Worm (Caenorhabditis elegans) whole organism, early embryonic: Measurements from ENCODE around the gene sor-3.

Experiments used
- B0310.2 ChIP-seq: sonication (generic microtip); optimal IDR thresholded peaks from 2 replicates; lab custom pipeline; 2016; ENCODE audit warnings: mild to moderate bottlenecking, missing genetic modification characterization, missing compliant biosample characterization
- F13C5.2 ChIP-seq: sonication (generic microtip); optimal IDR thresholded peaks from 2 replicates; lab custom pipeline; 2017; ENCODE audit warnings: mild to moderate bottlenecking, missing genetic modification characterization, inconsistent platforms, missing compliant biosample characterization
- aly-1 ChIP-seq: sonication (generic microtip); optimal IDR thresholded peaks from 2 replicates; lab custom pipeline; 2016; ENCODE audit warnings: missing genetic modification characterization, missing compliant biosample characterization
- ama-1 ChIP-seq: fragments of 150-350 bp; optimal IDR thresholded peaks from 2 replicates; lab custom pipeline; 2014
- ceh-13 ChIP-seq: fragments of 200-800 bp; sonication (Bioruptor generic); optimal IDR thresholded peaks from 2 replicates; lab custom pipeline; 2018; ENCODE audit warnings: mild to moderate bottlenecking, missing genetic modification characterization, missing compliant biosample characterization
- ceh-36 ChIP-seq: sonication (generic microtip); optimal IDR thresholded peaks from 2 replicates; lab custom pipeline; 2016; ENCODE audit warnings: missing genetic modification characterization, inconsistent platforms, missing compliant biosample characterization
- ets-7 ChIP-seq: sonication (generic microtip); optimal IDR thresholded peaks from 2 replicates; lab custom pipeline; 2016; ENCODE audit warnings: missing genotype, missing genetic modification characterization, missing compliant biosample characterization
- flt-1 ChIP-seq: fragments of 200-800 bp; sonication (Bioruptor generic); IDR thresholded peaks from 2 replicates; pipeline ENCODE4 v1.3.6; 2022; ENCODE audit warnings: missing genetic modification characterization, missing compliant biosample characterization
- hmbx-1 ChIP-seq: sonication (generic microtip); optimal IDR thresholded peaks from 2 replicates; lab custom pipeline; 2016; ENCODE audit warnings: mild to moderate bottlenecking, missing genetic modification characterization, missing compliant biosample characterization
- hmg-4 ChIP-seq: fragments of 200-800 bp; sonication (Bioruptor generic); optimal IDR thresholded peaks from 2 replicates; lab custom pipeline; 2018; ENCODE audit warnings: mild to moderate bottlenecking, missing genetic modification characterization, missing compliant biosample characterization
- hnd-1 ChIP-seq: sonication (generic microtip); optimal IDR thresholded peaks from 2 replicates; lab custom pipeline; 2016; ENCODE audit warnings: missing genetic modification characterization, missing compliant biosample characterization
- pes-1 ChIP-seq: fragments of 200-800 bp; sonication (Bioruptor generic); IDR thresholded peaks from 2 replicates; pipeline ENCODE4 v1.3.6; 2022; ENCODE audit warnings: missing genetic modification reagents, missing genetic modification characterization, missing compliant biosample characterization
- scrt-1 ChIP-seq: fragments of 200-800 bp; sonication (Bioruptor generic); IDR thresholded peaks from 2 replicates; pipeline ENCODE4 v1.3.6; 2022; ENCODE audit warnings: missing genetic modification characterization, missing compliant biosample characterization
- sea-1 ChIP-seq: fragments of 200-800 bp; sonication (Bioruptor generic); conservative IDR thresholded peaks from 2 replicates; pipeline ENCODE4 v1.3.6; 2022; ENCODE audit warnings: missing genetic modification characterization, missing compliant biosample characterization
- tbx-11 ChIP-seq: fragments of 200-800 bp; sonication (Bioruptor generic); IDR thresholded peaks from 2 replicates; pipeline ENCODE4 v1.3.6; 2022; ENCODE audit warnings: missing genetic modification characterization, missing compliant biosample characterization
- tbx-37 ChIP-seq: fragments of 200-800 bp; sonication (Bioruptor generic); conservative IDR thresholded peaks from 2 replicates; pipeline ENCODE4 v1.3.6; 2022; ENCODE audit warnings: missing genetic modification reagents, missing genetic modification characterization, missing compliant biosample characterization
- tra-4 ChIP-seq: sonication (generic microtip); optimal IDR thresholded peaks from 2 replicates; lab custom pipeline; 2017; ENCODE audit warnings: missing genetic modification characterization, missing compliant biosample characterization

Gene sor-3

ce11 chrX:348141-348540, 5.3 kb upstream of the sor-3 start:
- TF ChIP-seq flt-1 (no peak), hnd-1 (tag; lab: Kevin White, UChicago) (no peak), ceh-36 (tag; lab: Kevin White, UChicago) (no peak), F13C5.2 (tag; lab: Kevin White, UChicago) (no peak), sea-1 (GFP tag; lab: Robert Waterston, UW) (no peak), ceh-13 (no peak), ama-1 (lab: Kevin White, UChicago) (no peak), tbx-37 (GFP tag; lab: Robert Waterston, UW) (no peak), B0310.2 (tag; lab: Kevin White, UChicago) (no peak), tbx-11 (GFP tag; lab: Robert Waterston, UW) (no peak), pes-1 (GFP tag; lab: Robert Waterston, UW) (no peak), aly-1 (tag; lab: Kevin White, UChicago) (no peak), hmbx-1 (tag; lab: Kevin White, UChicago) (no peak), ets-7 (no peak)

DNA sequence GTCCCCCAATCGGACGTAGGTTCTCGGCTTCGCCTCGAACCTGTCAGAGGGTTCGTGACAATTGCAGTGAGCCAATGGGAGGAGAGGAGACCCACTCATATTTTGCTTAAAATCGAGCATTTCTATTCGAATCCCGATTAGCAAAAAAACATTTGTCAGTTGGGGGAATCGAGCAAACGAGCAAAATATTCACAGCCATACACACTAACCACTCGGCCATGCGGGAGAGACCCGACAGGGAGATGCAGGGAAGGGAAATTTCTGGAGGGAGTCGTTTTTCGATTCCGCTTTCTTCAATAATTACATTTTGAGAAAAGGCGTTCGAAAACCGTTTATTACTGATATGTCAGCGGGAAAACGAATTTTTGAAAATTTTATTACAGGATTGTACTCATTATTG, 2.0 kb upstream of the sor-3 start:
- TF ChIP-seq scrt-1, result peak; percentile 91
- TF ChIP-seq sea-1 (GFP tag; lab: Robert Waterston, UW), result peak; percentile 90
- peak; percentile 18 for TF ChIP-seq ceh-36 (tag; lab: Kevin White, UChicago)
- peak; percentile 89 for TF ChIP-seq tbx-37 (GFP tag; lab: Robert Waterston, UW)
- peak; percentile 93 for TF ChIP-seq flt-1
- peak; percentile 93 for TF ChIP-seq pes-1 (GFP tag; lab: Robert Waterston, UW)
- TF ChIP-seq tbx-11 (GFP tag; lab: Robert Waterston, UW), result peak; percentile 87

DNA sequence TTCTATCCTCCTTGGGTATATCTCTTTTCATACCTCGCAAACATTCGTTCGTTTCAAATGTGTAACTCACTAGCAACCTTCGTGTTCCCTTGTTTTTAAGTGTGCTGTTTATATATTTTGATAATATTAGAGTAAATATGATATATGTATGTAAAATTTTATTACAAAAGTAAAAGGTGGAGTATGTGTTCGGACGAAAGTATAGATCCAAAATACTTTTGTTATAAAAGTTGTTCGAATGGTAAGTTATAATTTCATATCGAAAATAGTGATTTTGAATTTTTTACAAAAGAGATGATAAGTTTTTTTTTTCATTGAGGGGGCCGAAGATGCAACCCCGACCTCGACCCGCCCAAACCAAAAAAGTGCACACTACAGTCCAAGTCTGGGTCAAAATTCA, 4.4 kb downstream of the sor-3 start, which contains the start of gene C04E7.1:
Gene C04E7.1 (plus strand): TSS at position 301 of the 400 bp plus-strand sequence.
- no peak for TF ChIP-seq flt-1
- no peak for TF ChIP-seq tbx-11 (GFP tag; lab: Robert Waterston, UW)
- no peak for TF ChIP-seq ama-1 (lab: Kevin White, UChicago)
- no peak for TF ChIP-seq ceh-13
- TF ChIP-seq B0310.2 (tag; lab: Kevin White, UChicago), result no peak
- no peak for TF ChIP-seq pes-1 (GFP tag; lab: Robert Waterston, UW)

DNA sequence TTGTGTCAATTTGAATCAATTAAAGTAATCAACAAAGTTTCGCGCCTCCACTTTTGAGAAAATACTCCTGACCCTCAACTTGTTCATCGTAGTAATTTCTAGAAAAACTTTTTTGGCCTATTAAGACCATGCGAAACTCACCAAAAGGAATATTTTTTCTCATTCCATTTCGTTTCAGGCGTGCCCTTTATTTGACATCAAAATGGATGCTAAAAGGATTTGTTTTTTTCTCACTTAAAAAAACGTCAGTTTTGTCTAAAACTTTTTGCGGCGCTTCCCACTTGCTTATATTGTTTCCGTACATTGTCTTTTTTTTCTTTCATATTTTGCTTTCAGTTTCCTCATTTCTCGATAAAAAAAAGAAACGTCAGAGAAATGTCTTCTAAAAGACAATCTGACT, 7.1 kb downstream of the sor-3 start, which contains the start of gene C04E7.5:
Gene C04E7.5 (plus strand): TSS at position 301 of the 400 bp plus-strand sequence.
- TF ChIP-seq ets-7, result no peak
- no peak for TF ChIP-seq aly-1 (tag; lab: Kevin White, UChicago)
- no peak for TF ChIP-seq tbx-11 (GFP tag; lab: Robert Waterston, UW)
- no peak for TF ChIP-seq F13C5.2 (tag; lab: Kevin White, UChicago)
- no peak for TF ChIP-seq pes-1 (GFP tag; lab: Robert Waterston, UW)
- TF ChIP-seq tra-4 (tag; lab: Kevin White, UChicago), result no peak
- no peak for TF ChIP-seq hmg-4 (GFP tag; lab: Kevin White, UChicago)
- no peak for TF ChIP-seq scrt-1

DNA sequence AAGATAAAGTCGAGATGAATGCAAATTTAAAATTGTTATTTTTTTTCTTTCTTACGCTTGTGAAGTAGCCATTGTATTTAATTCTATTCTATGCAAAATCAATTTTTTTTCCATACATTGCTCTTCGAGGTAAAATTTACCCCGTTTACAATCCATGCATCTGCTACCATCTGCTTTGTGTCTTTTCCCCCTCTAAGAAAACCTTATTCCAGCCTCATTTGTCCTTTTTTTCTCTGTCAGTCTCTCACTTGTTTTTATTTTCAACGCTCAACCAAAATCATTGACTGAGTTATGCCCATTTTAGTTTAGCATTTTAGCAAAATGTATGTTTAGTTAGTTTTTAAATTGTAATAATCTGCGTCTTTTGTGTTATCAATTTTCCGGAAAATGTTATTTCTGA, 16.5 kb downstream of the sor-3 start:
- TF ChIP-seq B0310.2 (tag; lab: Kevin White, UChicago) (no peak), tbx-11 (GFP tag; lab: Robert Waterston, UW) (no peak), hmg-4 (GFP tag; lab: Kevin White, UChicago) (no peak), ama-1 (lab: Kevin White, UChicago) (no peak), tbx-37 (GFP tag; lab: Robert Waterston, UW) (no peak), flt-1 (no peak), hmbx-1 (tag; lab: Kevin White, UChicago) (no peak), hnd-1 (tag; lab: Kevin White, UChicago) (no peak), aly-1 (tag; lab: Kevin White, UChicago) (no peak), ets-7 (no peak), ceh-13 (no peak), scrt-1 (no peak), ceh-36 (tag; lab: Kevin White, UChicago) (no peak), F13C5.2 (tag; lab: Kevin White, UChicago) (no peak), pes-1 (GFP tag; lab: Robert Waterston, UW) (no peak)

- no peak for TF ChIP-seq tra-4 (tag; lab: Kevin White, UChicago)
- TF ChIP-seq pes-1 (GFP tag; lab: Robert Waterston, UW), result no peak
- TF ChIP-seq tbx-11 (GFP tag; lab: Robert Waterston, UW), result no peak
- TF ChIP-seq F13C5.2 (tag; lab: Kevin White, UChicago), result no peak
- no peak for TF ChIP-seq aly-1 (tag; lab: Kevin White, UChicago)
- no peak for TF ChIP-seq scrt-1
- no peak for TF ChIP-seq hmg-4 (GFP tag; lab: Kevin White, UChicago)
- TF ChIP-seq ama-1 (lab: Kevin White, UChicago), result no peak
- TF ChIP-seq flt-1, result no peak
- no peak for TF ChIP-seq sea-1 (GFP tag; lab: Robert Waterston, UW)
- TF ChIP-seq B0310.2 (tag; lab: Kevin White, UChicago), result no peak
- no peak for TF ChIP-seq ceh-13
- TF ChIP-seq ceh-36 (tag; lab: Kevin White, UChicago), result no peak
- no peak for TF ChIP-seq ets-7
- no peak for TF ChIP-seq hmbx-1 (tag; lab: Kevin White, UChicago)
- no peak for TF ChIP-seq tbx-37 (GFP tag; lab: Robert Waterston, UW)
Measured at ce11 chrX:371761-372285, 18.4 kb downstream of the sor-3 start, which contains the start of gene nrde-3. nrde-3 (plus strand) TSS chrX:372235.

ce11 chrX:380505-380904, 27.1 kb downstream of the sor-3 start, which contains the start of gene R04A9.3:
R04A9.3 (minus strand) TSS chrX:380605.
- TF ChIP-seq hmbx-1 (tag; lab: Kevin White, UChicago) (no peak), B0310.2 (tag; lab: Kevin White, UChicago) (no peak), tbx-37 (GFP tag; lab: Robert Waterston, UW) (no peak), F13C5.2 (tag; lab: Kevin White, UChicago) (no peak), ama-1 (lab: Kevin White, UChicago) (no peak), tra-4 (tag; lab: Kevin White, UChicago) (no peak), tbx-11 (GFP tag; lab: Robert Waterston, UW) (no peak), scrt-1 (no peak), aly-1 (tag; lab: Kevin White, UChicago) (no peak), pes-1 (GFP tag; lab: Robert Waterston, UW) (no peak), flt-1 (no peak), ceh-36 (tag; lab: Kevin White, UChicago) (no peak), sea-1 (GFP tag; lab: Robert Waterston, UW) (no peak), ets-7 (no peak), hmg-4 (GFP tag; lab: Kevin White, UChicago) (no peak)
